Worm (Caenorhabditis elegans) whole organism, young adult: ENCODE data around the gene ZK455.5.

ENCODE experiments used
- F22D6.2 ChIP-seq: sonication (generic microtip); optimal IDR thresholded peaks from 2 replicates; lab custom pipeline; 2016; ENCODE audit warnings: mild to moderate bottlenecking, missing genetic modification characterization, missing compliant biosample characterization
- Y79H2A.3 ChIP-seq: fragments of 200-800 bp; sonication (Bioruptor generic); conservative IDR thresholded peaks from 2 replicates; pipeline ENCODE4 v1.3.6; 2022; ENCODE audit warnings: missing genetic modification reagents, missing genetic modification characterization, missing compliant biosample characterization
- ama-1 ChIP-seq, 3 experiments: fragments of 150-350 bp in 1 of 3; sonication (generic microtip) in 2 of 3; optimal IDR thresholded peaks; 2 replicates each; lab custom pipeline; 2014 to 2018; ENCODE audit warnings: missing biosample characterization in 2 of 3, missing genetic modification characterization in 2 of 3, missing genetic modification reagents in 2 of 3
- bed-2 ChIP-seq: fragments of 200-800 bp; sonication (Bioruptor generic); IDR thresholded peaks from 2 replicates; pipeline ENCODE4 v1.3.6; 2022; ENCODE audit warnings: missing genetic modification reagents, missing genetic modification characterization, missing compliant biosample characterization
- egl-44 ChIP-seq: fragments of 200-800 bp; sonication (Bioruptor generic); IDR thresholded peaks from 2 replicates; pipeline ENCODE4 v1.3.6; 2022; ENCODE audit warnings: missing genetic modification reagents, missing genetic modification characterization, missing compliant biosample characterization
- hsf-1 ChIP-seq: fragments of 200-800 bp; sonication (Bioruptor generic); IDR thresholded peaks from 2 replicates; pipeline ENCODE4 v1.3.6; 2022; ENCODE audit warnings: missing genetic modification reagents, missing genetic modification characterization, missing compliant biosample characterization
- lir-1 ChIP-seq: fragments of 200-800 bp; sonication (Bioruptor generic); conservative IDR thresholded peaks from 2 replicates; pipeline ENCODE4 v1.3.6; 2022; ENCODE audit warnings: missing genetic modification reagents, missing genetic modification characterization, missing compliant biosample characterization
- mel-28 ChIP-seq: sonication (generic microtip); optimal IDR thresholded peaks from 2 replicates; lab custom pipeline; 2016; ENCODE audit warnings: borderline replicate concordance, mild to moderate bottlenecking, missing genetic modification characterization, missing compliant biosample characterization
- nhr-80 ChIP-seq: sonication (generic microtip); optimal IDR thresholded peaks from 2 replicates; lab custom pipeline; 2016; ENCODE audit warnings: missing genetic modification characterization, missing compliant biosample characterization
- tlf-1 ChIP-seq: fragments of 200-800 bp; sonication (Bioruptor generic); optimal IDR thresholded peaks from 2 replicates; lab custom pipeline; 2018; ENCODE audit warnings: mild to moderate bottlenecking, missing genetic modification characterization, missing compliant biosample characterization
- unc-62 ChIP-seq: fragments of 150-350 bp; optimal IDR thresholded peaks from 2 replicates; lab custom pipeline; 2014; ENCODE audit warnings: missing biosample characterization, missing genetic modification reagents, missing genetic modification characterization

DNA sequence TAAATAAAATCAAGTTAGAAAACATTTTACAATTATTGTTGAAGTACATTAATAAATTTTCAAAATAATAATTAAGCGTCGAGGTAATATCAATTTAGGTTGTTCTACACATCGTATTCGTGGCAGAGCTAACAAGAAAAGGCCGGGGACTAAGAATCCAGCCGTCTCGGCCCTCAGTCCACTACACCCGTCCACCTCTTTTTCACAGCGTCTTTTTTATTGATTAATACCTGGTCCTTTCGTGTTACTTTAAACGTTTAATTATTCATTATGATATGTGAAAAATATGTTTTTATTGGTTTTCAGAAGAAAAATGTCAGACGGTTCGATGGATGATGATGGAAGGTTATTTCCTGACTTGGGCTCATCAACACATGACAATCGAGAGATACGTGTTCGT, 19.7 kb downstream of the ZK455.5 start, which contains the start of gene vhl-1:
- TF ChIP-seq tlf-1 (GFP tag; lab: Kevin White, UChicago), result no peak
- no peak for TF ChIP-seq ama-1 (optimal IDR thresholded peaks at IDR 0.05; lab: Kevin White, UChicago)
- no peak for TF ChIP-seq ama-1 (GFP tag; optimal IDR thresholded peaks at IDR 0.05; lab: Kevin White, UChicago)
- TF ChIP-seq Y79H2A.3, result no peak
- TF ChIP-seq bed-2 (GFP tag; lab: Robert Waterston, UW), result no peak
- TF ChIP-seq nhr-80 (tag; lab: Kevin White, UChicago), result no peak
- no peak for TF ChIP-seq lir-1 (GFP tag; lab: Robert Waterston, UW)
- no peak for TF ChIP-seq hsf-1 (GFP tag; lab: Robert Waterston, UW)
- TF ChIP-seq egl-44 (GFP tag; lab: Robert Waterston, UW), result no peak
- no peak for TF ChIP-seq mel-28 (tag; lab: Kevin White, UChicago)
- TF ChIP-seq unc-62 (GFP tag; lab: Kevin White, UChicago), result no peak
- TF ChIP-seq F22D6.2 (tag; lab: Kevin White, UChicago), result no peak
